Worm (Caenorhabditis elegans) whole organism, L1 larva: ENCODE measurements around the gene dhs-5.
A peak's percentile ranks its signal among the peaks of the same experiment; 100 is the strongest.

ENCODE experiments used
- F16B12.6 ChIP-seq: fragments of 150-350 bp; optimal IDR thresholded peaks from 2 replicates; lab custom pipeline; 2014; ENCODE audit warnings: missing biosample characterization, missing genetic modification characterization
- aha-1 ChIP-seq: fragments of 150-350 bp; optimal IDR thresholded peaks from 2 replicates; lab custom pipeline; 2014; ENCODE audit warnings: missing biosample characterization, missing genetic modification characterization
- ces-1 ChIP-seq: fragments of 150-350 bp; optimal IDR thresholded peaks from 2 replicates; lab custom pipeline; 2014; ENCODE audit warnings: missing biosample characterization, missing genetic modification reagents, missing genetic modification characterization
- dpl-1 ChIP-seq, 3 experiments: fragments of 150-350 bp in 2 of 3; sonication (generic microtip) in 1 of 3; optimal IDR thresholded peaks; 2 replicates each; lab custom pipeline; 2014 to 2017; ENCODE audit warnings: missing biosample characterization in 3 of 3, missing genetic modification characterization in 3 of 3, missing genetic modification reagents in 3 of 3
- efl-1 ChIP-seq, 4 experiments: fragments of 150-350 bp; optimal IDR thresholded peaks in 3 of 4; peaks in 1 of 4; 1 replicate in 1 of 4; 2 replicates in 3 of 4; lab custom pipeline; 2014; ENCODE audit warnings: missing biosample characterization in 2 of 4, missing genetic modification characterization in 2 of 4, missing genetic modification reagents in 2 of 4
- egl-27 ChIP-seq, 2 experiments: fragments of 150-350 bp in 1 of 2; sonication (generic microtip); optimal IDR thresholded peaks; 3 replicates each; lab custom pipeline; 2017 to 2018; ENCODE audit warnings: missing biosample characterization in 2 of 2, missing genetic modification characterization in 2 of 2, missing genetic modification reagents in 2 of 2
- elt-3 ChIP-seq, 6 experiments: fragments of 150-350 bp in 1 of 6; sonication (generic microtip); optimal IDR thresholded peaks; 2 replicates each; lab custom pipeline; 2017 to 2018; ENCODE audit warnings: missing biosample characterization in 6 of 6, missing genetic modification characterization in 6 of 6, inconsistent platforms in 1 of 6
- ets-5 ChIP-seq: fragments of 200-800 bp; sonication (Bioruptor generic); IDR thresholded peaks from 2 replicates; pipeline ENCODE4 v1.3.6; 2022; ENCODE audit warnings: missing genetic modification characterization, missing compliant biosample characterization
- fkh-10 ChIP-seq: sonication (generic microtip); optimal IDR thresholded peaks from 2 replicates; lab custom pipeline; 2017; ENCODE audit warnings: missing biosample characterization, missing genetic modification reagents, missing genetic modification characterization
- fkh-4 ChIP-seq: sonication (generic microtip); optimal IDR thresholded peaks from 2 replicates; lab custom pipeline; 2016; ENCODE audit warnings: missing compliant biosample characterization, missing genetic modification characterization, borderline replicate concordance
- fkh-8 ChIP-seq: sonication (generic microtip); optimal IDR thresholded peaks from 2 replicates; lab custom pipeline; 2016; ENCODE audit warnings: mild to moderate bottlenecking, missing genetic modification characterization, missing compliant biosample characterization
- grh-1 ChIP-seq: fragments of 200-800 bp; sonication (Bioruptor generic); IDR thresholded peaks from 2 replicates; pipeline ENCODE4 v1.3.6; 2022; ENCODE audit warnings: missing genetic modification reagents, missing genetic modification characterization, missing compliant biosample characterization
- hlh-4 ChIP-seq: sonication (generic microtip); optimal IDR thresholded peaks from 2 replicates; lab custom pipeline; 2016; ENCODE audit warnings: mild to moderate bottlenecking, missing genetic modification characterization, missing compliant biosample characterization
- hpl-2 ChIP-seq: fragments of 150-350 bp; optimal IDR thresholded peaks from 2 replicates; lab custom pipeline; 2014; ENCODE audit warnings: missing biosample characterization, missing genetic modification reagents, missing genetic modification characterization
- irx-1 ChIP-seq: sonication (generic microtip); optimal IDR thresholded peaks from 2 replicates; lab custom pipeline; 2016; ENCODE audit warnings: missing genetic modification characterization, missing compliant biosample characterization
- isw-1 ChIP-seq: fragments of 200-800 bp; sonication (Bioruptor generic); IDR thresholded peaks from 2 replicates; pipeline ENCODE4 v1.3.6; 2022; ENCODE audit warnings: missing genetic modification characterization, missing compliant biosample characterization
- lin-14 ChIP-seq: fragments of 200-800 bp; sonication (Bioruptor generic); optimal IDR thresholded peaks from 2 replicates; lab custom pipeline; 2018; ENCODE audit warnings: mild to moderate bottlenecking, missing genetic modification characterization, moderate library complexity, missing compliant biosample characterization
- lin-15B ChIP-seq: fragments of 150-350 bp; sonication (generic microtip); optimal IDR thresholded peaks from 3 replicates; lab custom pipeline; 2014; ENCODE audit warnings: missing biosample characterization, missing genetic modification characterization
- lin-35 ChIP-seq, 2 experiments: fragments of 150-350 bp; optimal IDR thresholded peaks; 2 replicates each; lab custom pipeline; 2014; ENCODE audit warnings: missing biosample characterization in 2 of 2, missing genetic modification characterization in 2 of 2, missing genetic modification reagents in 2 of 2
- lir-3 ChIP-seq: sonication (generic microtip); optimal IDR thresholded peaks from 2 replicates; lab custom pipeline; 2016; ENCODE audit warnings: mild to moderate bottlenecking, missing genetic modification characterization, moderate library complexity, missing compliant biosample characterization; ENCODE audit not compliant: poor library complexity
- lsy-2 ChIP-seq, 2 experiments: fragments of 150-350 bp; optimal IDR thresholded peaks; 2 replicates each; lab custom pipeline; 2014; ENCODE audit warnings: missing biosample characterization in 2 of 2, missing genetic modification characterization in 2 of 2
- mef-2 ChIP-seq: fragments of 150-350 bp; optimal IDR thresholded peaks from 2 replicates; lab custom pipeline; 2014; ENCODE audit warnings: missing biosample characterization, missing genetic modification characterization
- mep-1 ChIP-seq: fragments of 150-350 bp; optimal IDR thresholded peaks from 2 replicates; lab custom pipeline; 2014; ENCODE audit warnings: missing biosample characterization, missing genetic modification characterization
- nhr-19 ChIP-seq: fragments of 200-800 bp; sonication (Bioruptor generic); conservative IDR thresholded peaks from 2 replicates; pipeline ENCODE4 v1.3.6; 2022; ENCODE audit warnings: missing genetic modification characterization, missing compliant biosample characterization
- nhr-20 ChIP-seq: sonication (generic microtip); optimal IDR thresholded peaks from 2 replicates; lab custom pipeline; 2016; ENCODE audit warnings: mild to moderate bottlenecking, missing genetic modification characterization, missing compliant biosample characterization
- nhr-237 ChIP-seq: fragments of 150-350 bp; optimal IDR thresholded peaks from 2 replicates; lab custom pipeline; 2014; ENCODE audit warnings: missing biosample characterization, missing genetic modification characterization
- nhr-28 ChIP-seq: fragments of 150-350 bp; optimal IDR thresholded peaks from 2 replicates; lab custom pipeline; 2014; ENCODE audit warnings: missing biosample characterization, missing genetic modification characterization
- nhr-47 ChIP-seq: sonication (generic microtip); optimal IDR thresholded peaks from 2 replicates; lab custom pipeline; 2016; ENCODE audit warnings: mild to moderate bottlenecking, missing genetic modification characterization, moderate library complexity, missing compliant biosample characterization
- nhr-71 ChIP-seq: sonication (generic microtip); optimal IDR thresholded peaks from 2 replicates; lab custom pipeline; 2016; ENCODE audit warnings: mild to moderate bottlenecking, missing genetic modification characterization, moderate library complexity, missing compliant biosample characterization
- nhr-84 ChIP-seq: sonication (generic microtip); optimal IDR thresholded peaks from 2 replicates; lab custom pipeline; 2017; ENCODE audit warnings: missing biosample characterization, missing genetic modification characterization
- nhr-85 ChIP-seq: sonication (generic microtip); peaks from one replicate; lab custom pipeline; 2016; ENCODE audit warnings: missing genetic modification characterization, inconsistent platforms, missing compliant biosample characterization
- pag-3 ChIP-seq: sonication (generic microtip); optimal IDR thresholded peaks from 2 replicates; lab custom pipeline; 2017; ENCODE audit warnings: missing genetic modification characterization, mild to moderate bottlenecking, missing compliant biosample characterization, antibody characterized with exemption, borderline replicate concordance; ENCODE audit not compliant: insufficient read depth
- rnt-1 ChIP-seq: sonication (generic microtip); optimal IDR thresholded peaks from 2 replicates; lab custom pipeline; 2016; ENCODE audit warnings: mild to moderate bottlenecking, missing genetic modification characterization, moderate library complexity, missing compliant biosample characterization
- skn-1 ChIP-seq: fragments of 150-350 bp; optimal IDR thresholded peaks from 2 replicates; lab custom pipeline; 2014; ENCODE audit warnings: missing biosample characterization, missing genetic modification characterization
- snpc-4 ChIP-seq: fragments of 150-350 bp; optimal IDR thresholded peaks from 2 replicates; lab custom pipeline; 2014; ENCODE audit warnings: missing biosample characterization, missing genetic modification characterization
- snu-23 ChIP-seq: sonication (generic microtip); optimal IDR thresholded peaks from 2 replicates; lab custom pipeline; 2016; ENCODE audit warnings: missing genetic modification characterization, missing compliant biosample characterization
- sox-4 ChIP-seq: sonication (generic microtip); optimal IDR thresholded peaks from 2 replicates; lab custom pipeline; 2016; ENCODE audit warnings: missing genetic modification characterization, missing compliant biosample characterization
- sptf-1 ChIP-seq: fragments of 150-350 bp; optimal IDR thresholded peaks from 2 replicates; lab custom pipeline; 2014; ENCODE audit warnings: missing biosample characterization, missing genetic modification characterization
- sup-37 ChIP-seq: fragments of 200-800 bp; sonication (Bioruptor generic); optimal IDR thresholded peaks from 2 replicates; lab custom pipeline; 2018; ENCODE audit warnings: mild to moderate bottlenecking, missing genetic modification characterization, missing compliant biosample characterization
- tlp-1 ChIP-seq: fragments of 150-350 bp; optimal IDR thresholded peaks from 2 replicates; lab custom pipeline; 2014; ENCODE audit warnings: missing biosample characterization, missing genetic modification characterization
- unc-62 ChIP-seq: fragments of 150-350 bp; optimal IDR thresholded peaks from 2 replicates; lab custom pipeline; 2014; ENCODE audit warnings: missing biosample characterization, missing genetic modification reagents, missing genetic modification characterization
- unc-86 ChIP-seq: sonication (generic microtip); optimal IDR thresholded peaks from 2 replicates; lab custom pipeline; 2016; ENCODE audit warnings: missing genetic modification characterization, missing compliant biosample characterization
- unc-98 ChIP-seq: fragments of 200-800 bp; sonication (Bioruptor generic); IDR thresholded peaks from 2 replicates; pipeline ENCODE4 v1.3.6; 2022; ENCODE audit warnings: missing genetic modification characterization, missing compliant biosample characterization
- xbp-1 ChIP-seq: sonication (generic microtip); optimal IDR thresholded peaks from 2 replicates; lab custom pipeline; 2016; ENCODE audit warnings: missing genetic modification characterization, missing compliant biosample characterization
- zip-4 ChIP-seq: fragments of 200-800 bp; sonication (Bioruptor generic); optimal IDR thresholded peaks from 2 replicates; lab custom pipeline; 2018; ENCODE audit warnings: mild to moderate bottlenecking, missing genetic modification characterization, moderate library complexity, missing compliant biosample characterization
- ztf-4 ChIP-seq: fragments of 150-350 bp; optimal IDR thresholded peaks from 2 replicates; lab custom pipeline; 2014; ENCODE audit warnings: missing biosample characterization, missing genetic modification characterization

dhs-5 gene

DNA sequence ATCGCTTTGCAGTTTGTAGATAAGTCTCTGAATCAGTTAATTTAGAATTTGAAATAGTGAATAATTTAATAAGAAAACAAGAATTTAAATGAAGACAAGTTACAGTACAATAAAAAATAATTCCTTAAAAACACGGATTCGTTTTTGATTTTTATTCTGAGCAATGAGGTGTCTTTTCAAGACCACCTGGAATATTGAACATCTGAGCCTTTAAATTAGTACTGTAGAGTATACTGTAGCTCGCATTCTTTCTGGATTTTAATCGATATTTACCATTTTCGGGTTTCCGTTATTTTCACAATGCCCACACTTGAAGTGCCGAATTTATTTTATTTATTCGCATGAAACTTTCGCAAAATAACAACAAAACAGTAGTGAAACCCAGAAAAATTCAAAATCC is 29.8 kb upstream of the dhs-5 start, which contains the start of gene F07F6.7:
Gene F07F6.7 (minus strand): TSS at position 27 of the 400 bp plus-strand sequence.
- TF ChIP-seq snu-23 (GFP tag; lab: Kevin White, UChicago) (peak; percentile 6), nhr-19 (GFP tag; lab: Robert Waterston, UW) (no peak), nhr-71 (tag; lab: Kevin White, UChicago) (peak; percentile 32), elt-3 (tag; optimal IDR thresholded peaks at IDR 0.05; lab: Kevin White, UChicago) (no peak), lsy-2 (tag; optimal IDR thresholded peaks at IDR 0.05; lab: Kevin White, UChicago) (peak; percentile 8 to 20), snpc-4 (tag; lab: Kevin White, UChicago) (no peak), nhr-85 (tag; lab: Kevin White, UChicago) (peak; percentile 51), unc-86 (tag; lab: Kevin White, UChicago) (no peak), fkh-10 (GFP tag; lab: Kevin White, UChicago) (no peak)

DNA sequence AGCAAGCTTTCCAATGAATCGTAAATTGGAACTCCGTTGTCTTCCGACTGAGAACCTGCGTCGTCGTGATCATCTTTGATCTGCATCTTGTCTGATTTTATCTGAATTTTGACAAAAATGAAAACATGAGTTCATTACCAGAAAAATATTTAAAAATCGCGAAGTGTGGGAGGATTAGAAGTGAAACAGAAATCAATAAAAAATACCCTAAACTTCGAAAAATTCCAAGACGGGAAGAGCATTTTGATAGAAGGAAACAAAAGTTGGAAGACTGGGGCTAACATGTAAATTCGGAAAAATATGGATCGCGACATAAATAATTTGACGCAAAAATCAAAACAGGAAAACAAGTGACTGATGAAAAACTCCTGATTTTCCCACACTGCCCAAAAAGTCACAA is 28.0 kb upstream of the dhs-5 start, which contains the start of gene F07F6.8:
Gene F07F6.8 (minus strand): TSS at position 101 of the 400 bp plus-strand sequence.
- TF ChIP-seq aha-1 (tag; lab: Kevin White, UChicago), result no peak
- no peak for TF ChIP-seq sup-37 (GFP tag; lab: Kevin White, UChicago)
- no peak for TF ChIP-seq dpl-1 (GFP tag; optimal IDR thresholded peaks at IDR 0.05; lab: Kevin White, UChicago)
- TF ChIP-seq skn-1 (tag; lab: Kevin White, UChicago), result no peak
- TF ChIP-seq unc-62 (GFP tag; lab: Kevin White, UChicago), result no peak
- TF ChIP-seq lir-3 (tag; lab: Kevin White, UChicago), result no peak
- no peak for TF ChIP-seq elt-3 (tag; optimal IDR thresholded peaks at IDR 0.05; lab: Kevin White, UChicago)
- no peak for TF ChIP-seq nhr-71 (tag; lab: Kevin White, UChicago)
- TF ChIP-seq hlh-4, result no peak
- TF ChIP-seq sox-4 (tag; lab: Kevin White, UChicago), result no peak
- no peak for TF ChIP-seq unc-86 (tag; lab: Kevin White, UChicago)
- TF ChIP-seq tlp-1 (tag; lab: Kevin White, UChicago), result no peak
- no peak for TF ChIP-seq egl-27 (tag; optimal IDR thresholded peaks at IDR 0.05; lab: Kevin White, UChicago)
- no peak for TF ChIP-seq nhr-237 (tag; lab: Kevin White, UChicago)
- TF ChIP-seq nhr-47 (tag; lab: Kevin White, UChicago), result no peak

DNA sequence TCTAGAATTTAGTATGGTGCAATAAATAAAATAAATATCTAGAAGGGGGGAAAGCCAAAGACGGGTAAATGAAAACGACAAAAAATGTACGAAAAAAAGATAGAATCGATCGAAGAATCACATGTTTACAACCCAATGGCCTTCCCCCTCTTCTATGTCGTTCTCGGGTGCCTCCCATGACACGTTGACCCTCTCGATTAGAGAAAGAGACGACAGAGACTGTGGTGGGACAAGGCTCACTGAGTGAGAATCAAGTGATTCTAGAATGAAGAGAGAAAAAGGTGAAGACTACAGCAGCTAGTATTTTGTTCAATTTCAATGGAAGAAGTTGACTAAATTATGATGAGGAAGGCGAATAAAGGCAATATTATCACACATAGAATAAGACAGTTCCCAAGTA is 27.6 kb upstream of the dhs-5 start:
- peak in 1 of 6 experiments; percentile 74 for TF ChIP-seq elt-3 (tag; optimal IDR thresholded peaks at IDR 0.05; lab: Kevin White, UChicago)
- peak; percentile 70 for TF ChIP-seq mep-1
- no peak for TF ChIP-seq nhr-28
- TF ChIP-seq nhr-84 (tag; lab: Kevin White, UChicago), result no peak
- TF ChIP-seq grh-1 (GFP tag; lab: Robert Waterston, UW), result no peak
- TF ChIP-seq ces-1 (GFP tag; lab: Kevin White, UChicago), result no peak
- no peak for TF ChIP-seq sptf-1 (tag; lab: Kevin White, UChicago)
- TF ChIP-seq lin-14 (GFP tag; lab: Kevin White, UChicago), result peak; percentile 85
- peak; percentile 36 for TF ChIP-seq ztf-4 (tag; lab: Kevin White, UChicago)
- peak; percentile 12 for TF ChIP-seq lir-3 (tag; lab: Kevin White, UChicago)
- TF ChIP-seq rnt-1 (tag; lab: Kevin White, UChicago), result peak; percentile 71
- TF ChIP-seq lin-15B (tag; lab: Kevin White, UChicago), result no peak
- peak; percentile 6 for TF ChIP-seq snpc-4 (tag; lab: Kevin White, UChicago)
- peak; percentile 60 for TF ChIP-seq nhr-20 (tag; lab: Kevin White, UChicago)
- TF ChIP-seq mef-2 (tag; lab: Kevin White, UChicago), result no peak
- TF ChIP-seq F16B12.6 (tag; lab: Kevin White, UChicago), result peak; percentile 34
- peak; percentile 45 to 55 for TF ChIP-seq efl-1 (optimal IDR thresholded peaks at IDR 0.05; lab: Kevin White, UChicago)
- TF ChIP-seq efl-1 (GFP tag; optimal IDR thresholded peaks at IDR 0.05 in 1 of 2; lab: Kevin White, UChicago), result peak; percentile 45 to 89
- peak; percentile 81 for TF ChIP-seq snu-23 (GFP tag; lab: Kevin White, UChicago)
- TF ChIP-seq lin-35 (GFP tag; optimal IDR thresholded peaks at IDR 0.05; lab: Kevin White, UChicago), result peak; percentile 60 to 78
- TF ChIP-seq unc-98 (GFP tag; lab: Robert Waterston, UW), result no peak
- no peak for TF ChIP-seq hpl-2 (GFP tag; lab: Kevin White, UChicago)
- TF ChIP-seq lsy-2 (tag; optimal IDR thresholded peaks at IDR 0.05; lab: Kevin White, UChicago), result peak; percentile 56 to 73
- peak; percentile 79 for TF ChIP-seq nhr-85 (tag; lab: Kevin White, UChicago)
- no peak for TF ChIP-seq zip-4 (GFP tag; lab: Kevin White, UChicago)
- TF ChIP-seq egl-27 (tag; optimal IDR thresholded peaks at IDR 0.05; lab: Kevin White, UChicago), result no peak
- no peak for TF ChIP-seq ets-5 (GFP tag; lab: Robert Waterston, UW)
- TF ChIP-seq pag-3 (tag; lab: Kevin White, UChicago), result no peak
- TF ChIP-seq nhr-237 (tag; lab: Kevin White, UChicago), result no peak
- peak; percentile 19 for TF ChIP-seq xbp-1 (tag; lab: Kevin White, UChicago)
- no peak for TF ChIP-seq fkh-8 (tag; lab: Kevin White, UChicago)
- peak; percentile 45 for TF ChIP-seq nhr-47 (tag; lab: Kevin White, UChicago)
- no peak for TF ChIP-seq fkh-4 (tag; lab: Kevin White, UChicago)
- no peak for TF ChIP-seq irx-1
- TF ChIP-seq dpl-1 (GFP tag; optimal IDR thresholded peaks at IDR 0.05; lab: Kevin White, UChicago), result peak; percentile 21 to 60 (median 58)
- TF ChIP-seq isw-1, result no peak
